Worm (Caenorhabditis elegans): ENCODE results near the gene C17H11.6.

DNA sequence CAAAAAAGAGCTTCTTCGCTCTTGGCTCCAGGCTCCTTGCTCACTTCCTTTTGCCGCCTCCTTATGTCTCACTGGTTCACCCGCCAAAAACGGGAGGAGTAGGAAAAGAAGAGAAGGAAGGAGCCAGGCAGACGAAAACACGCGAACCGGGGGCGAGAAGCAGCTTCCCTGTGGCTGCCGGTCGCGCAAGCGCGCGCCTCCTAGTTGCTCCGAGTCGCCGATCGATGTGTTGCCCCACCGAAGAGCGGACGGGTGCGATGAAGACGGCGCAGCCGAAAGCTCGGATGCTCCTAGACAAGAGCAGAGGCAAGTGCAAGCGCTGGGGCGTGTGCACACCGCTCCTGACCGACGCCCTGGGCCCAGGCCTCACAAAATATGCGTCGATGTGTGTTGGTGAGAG lies 40.0 kb downstream of the C17H11.6 start:
- TF ChIP-seq F13H6.1 (tag; optimal IDR thresholded peaks at IDR 0.05), result peak; percentile 48
- no peak for TF ChIP-seq ama-1 (optimal IDR thresholded peaks at IDR 0.05)
- TF ChIP-seq blmp-1 (tag; optimal IDR thresholded peaks at IDR 0.05; ENCODE audit: insufficient read depth), result no peak

Measured in whole organism, L2 larva.